Fruit fly (Drosophila melanogaster) whole organism, adult: ENCODE results near the gene Ir7b.

Source experiments
- CG11617 ChIP-seq: fragments of 200-800 bp; sonication (Bioruptor generic); optimal IDR thresholded peaks from 2 replicates; lab custom pipeline; 2017; ENCODE audit warnings: mild to moderate bottlenecking, missing biosample characterization, missing genetic modification reagents, missing genetic modification characterization
- CG12768 ChIP-seq: fragments of 200-800 bp; sonication (Bioruptor generic); optimal IDR thresholded peaks from 2 replicates; lab custom pipeline; 2017; ENCODE audit warnings: missing biosample characterization, missing genetic modification characterization, mild to moderate bottlenecking, moderate library complexity, missing genetic modification reagents
- CG14711 ChIP-seq: fragments of 200-800 bp; sonication (Bioruptor generic); optimal IDR thresholded peaks from 2 replicates; lab custom pipeline; 2018; ENCODE audit warnings: missing biosample characterization, mild to moderate bottlenecking, missing genetic modification characterization, moderate library complexity
- CG1620 ChIP-seq: fragments of 200-800 bp; sonication (Bioruptor generic); optimal IDR thresholded peaks from 2 replicates; lab custom pipeline; 2016; ENCODE audit warnings: missing biosample characterization, missing genetic modification characterization
- CG33017 ChIP-seq: fragments of 200-800 bp; sonication (Bioruptor generic); optimal IDR thresholded peaks from 2 replicates; lab custom pipeline; 2018; ENCODE audit warnings: missing biosample characterization, mild to moderate bottlenecking, missing genetic modification characterization, moderate library complexity
- CG5204 ChIP-seq: fragments of 200-800 bp; sonication (Bioruptor generic); optimal IDR thresholded peaks from 2 replicates; lab custom pipeline; 2016; ENCODE audit warnings: missing biosample characterization, missing genetic modification characterization
- CG7045 ChIP-seq: fragments of 200-800 bp; sonication (Bioruptor generic); optimal IDR thresholded peaks from 2 replicates; lab custom pipeline; 2017; ENCODE audit warnings: missing biosample characterization, mild to moderate bottlenecking, missing genetic modification characterization
- CG7101 ChIP-seq: fragments of 200-800 bp; sonication (Bioruptor generic); optimal IDR thresholded peaks from 2 replicates; lab custom pipeline; 2018; ENCODE audit warnings: missing biosample characterization, mild to moderate bottlenecking, missing genetic modification characterization, moderate library complexity
- Clk ChIP-seq: fragments of 200-800 bp; sonication (Bioruptor generic); optimal IDR thresholded peaks from 2 replicates; lab custom pipeline; 2017; ENCODE audit warnings: missing biosample characterization, missing genetic modification characterization
- Crg-1 ChIP-seq: fragments of 200-800 bp; sonication (Bioruptor generic); optimal IDR thresholded peaks from 2 replicates; lab custom pipeline; 2016; ENCODE audit warnings: missing biosample characterization, missing genetic modification characterization
- Hr96 ChIP-seq: fragments of 200-800 bp; sonication (Bioruptor generic); optimal IDR thresholded peaks from 2 replicates; lab custom pipeline; 2016; ENCODE audit warnings: missing biosample characterization, missing genetic modification characterization
- Mnt ChIP-seq: fragments of 200-800 bp; sonication (Bioruptor generic); optimal IDR thresholded peaks from 2 replicates; lab custom pipeline; 2016; ENCODE audit warnings: missing biosample characterization, mild to moderate bottlenecking, missing genetic modification characterization
- bab1 ChIP-seq: fragments of 200-800 bp; sonication (Bioruptor generic); optimal IDR thresholded peaks from 3 replicates; lab custom pipeline; 2019; ENCODE audit warnings: missing biosample characterization, mild to moderate bottlenecking, missing genetic modification characterization, moderate library complexity
- cic ChIP-seq: fragments of 200-800 bp; sonication (Bioruptor generic); optimal IDR thresholded peaks from 2 replicates; lab custom pipeline; 2017; ENCODE audit warnings: missing biosample characterization, mild to moderate bottlenecking, missing genetic modification characterization, moderate library complexity
- cnc ChIP-seq, 2 experiments: fragments of >200 bp; optimal IDR thresholded peaks; 2 replicates each; lab custom pipeline; 2017
- kay ChIP-seq: fragments of 200-800 bp; sonication (Bioruptor generic); peaks from one replicate; lab custom pipeline; 2016; ENCODE audit warnings: missing biosample characterization, missing genetic modification characterization, borderline replicate concordance
- ovo ChIP-seq: fragments of 200-800 bp; sonication (Bioruptor generic); optimal IDR thresholded peaks from 2 replicates; lab custom pipeline; 2016; ENCODE audit warnings: missing biosample characterization, missing genetic modification characterization
- pad ChIP-seq: fragments of 200-800 bp; sonication (Bioruptor generic); optimal IDR thresholded peaks from 3 replicates; lab custom pipeline; 2017; ENCODE audit warnings: missing biosample characterization, missing genetic modification characterization, mild to moderate bottlenecking, moderate library complexity, missing genetic modification reagents
- tj ChIP-seq: fragments of 200-800 bp; sonication (Bioruptor generic); optimal IDR thresholded peaks from 3 replicates; lab custom pipeline; 2017; ENCODE audit warnings: missing biosample characterization, mild to moderate bottlenecking, missing genetic modification characterization, moderate library complexity
- toe ChIP-seq: fragments of 200-800 bp; sonication (Bioruptor generic); optimal IDR thresholded peaks from 2 replicates; lab custom pipeline; 2016; ENCODE audit warnings: missing biosample characterization, missing genetic modification characterization

The Ir7b gene

DNA sequence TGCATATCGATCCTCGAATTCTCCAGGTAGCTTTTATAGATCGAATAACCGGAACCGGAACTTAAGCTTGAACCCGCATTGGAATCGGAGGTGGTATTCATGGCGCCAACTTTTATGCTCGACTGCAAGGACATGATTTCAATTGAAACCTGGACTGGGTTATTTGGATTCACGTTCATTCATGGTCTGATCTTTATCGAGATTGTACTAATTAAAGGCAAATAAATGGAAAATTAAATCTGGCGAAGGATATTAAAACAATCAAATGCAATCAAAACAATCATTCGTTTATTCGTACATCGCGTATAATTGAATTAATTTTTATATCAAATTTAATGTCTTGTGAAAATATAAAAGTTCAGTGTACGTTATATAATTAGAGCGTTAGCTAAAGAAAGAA, 17.2 kb upstream of the Ir7b start, which contains the start of gene Ir7f:
Gene Ir7f, minus strand, starts transcription at position 101 of the 400 bp plus-strand sequence.
- TF ChIP-seq CG5204 (GFP tag; lab: Kevin White, UChicago), result no peak
- no peak for TF ChIP-seq Hr96 (GFP tag; lab: Kevin White, UChicago)
- TF ChIP-seq CG1620 (GFP tag; lab: Kevin White, UChicago), result no peak
- no peak for TF ChIP-seq CG7101
- no peak for TF ChIP-seq cnc (optimal IDR thresholded peaks at IDR 0.05; lab: Kevin White, UChicago)
- TF ChIP-seq toe (GFP tag; lab: Kevin White, UChicago), result no peak
- TF ChIP-seq Mnt (GFP tag; lab: Kevin White, UChicago), result no peak
- TF ChIP-seq Crg-1 (GFP tag; lab: Kevin White, UChicago), result no peak
- TF ChIP-seq tj (GFP tag; lab: Kevin White, UChicago), result no peak
- TF ChIP-seq CG14711 (tag; lab: Kevin White, UChicago), result no peak
- no peak for TF ChIP-seq bab1 (GFP tag; lab: Kevin White, UChicago)
- TF ChIP-seq CG7045 (GFP tag; lab: Kevin White, UChicago), result no peak
- no peak for TF ChIP-seq CG33017
- no peak for TF ChIP-seq ovo
- TF ChIP-seq kay (GFP tag; lab: Kevin White, UChicago), result no peak
- TF ChIP-seq pad (GFP tag; lab: Kevin White, UChicago), result no peak
- TF ChIP-seq CG12768 (GFP tag; lab: Kevin White, UChicago), result no peak
- TF ChIP-seq cic (GFP tag; lab: Kevin White, UChicago), result no peak
- TF ChIP-seq Clk (GFP tag; lab: Kevin White, UChicago), result no peak

DNA sequence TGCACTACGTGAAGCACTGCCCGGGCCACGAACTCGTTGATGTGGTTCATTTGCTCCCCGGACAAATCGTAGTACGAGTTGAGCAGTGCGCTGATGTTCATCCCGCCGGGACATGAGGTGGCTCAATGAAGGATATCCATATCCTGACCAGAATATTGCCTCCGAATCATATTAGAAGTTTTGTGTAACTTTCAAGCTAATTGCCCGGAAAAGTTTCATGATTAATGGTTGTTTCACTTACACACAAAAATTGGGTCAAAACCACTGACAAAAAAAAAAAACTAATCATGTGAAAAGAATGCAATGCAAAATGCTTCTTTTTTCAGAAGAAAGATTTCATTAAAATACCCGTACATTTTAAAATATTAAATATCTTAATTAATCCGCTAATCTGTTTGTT, 14.8 kb upstream of the Ir7b start, which contains the start of gene Ir7e:
Gene Ir7e, minus strand, starts transcription at position 101 of the 400 bp plus-strand sequence.
- TF ChIP-seq kay (GFP tag; lab: Kevin White, UChicago) (no peak), CG7045 (GFP tag; lab: Kevin White, UChicago) (no peak), CG33017 (no peak), Hr96 (GFP tag; lab: Kevin White, UChicago) (no peak), CG11617 (GFP tag; lab: Kevin White, UChicago) (no peak), Crg-1 (GFP tag; lab: Kevin White, UChicago) (no peak), tj (GFP tag; lab: Kevin White, UChicago) (no peak), bab1 (GFP tag; lab: Kevin White, UChicago) (no peak), CG14711 (tag; lab: Kevin White, UChicago) (no peak), cic (GFP tag; lab: Kevin White, UChicago) (no peak)

DNA sequence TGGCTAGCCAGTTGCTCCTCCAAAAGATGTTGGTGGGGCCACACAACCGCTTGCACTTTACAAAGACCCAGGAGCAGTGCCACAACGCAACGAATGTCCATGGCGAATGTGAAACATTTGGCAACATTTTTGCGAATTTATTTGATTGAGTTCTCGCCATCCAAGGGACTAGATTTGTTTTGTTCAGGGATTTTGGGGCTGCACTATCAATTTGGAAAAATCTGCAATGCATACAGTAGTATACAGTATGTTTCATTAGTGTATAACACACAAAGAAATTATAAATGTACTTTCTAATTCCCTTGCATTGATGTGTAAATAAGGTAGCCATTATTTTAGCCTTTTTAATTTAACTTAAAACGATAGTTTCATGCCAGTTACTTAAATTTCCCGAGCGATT, 12.0 kb upstream of the Ir7b start, which contains the start of gene Ir7d:
Gene Ir7d, minus strand, starts transcription at position 101 of the 400 bp plus-strand sequence.
- TF ChIP-seq CG12768 (GFP tag; lab: Kevin White, UChicago) (no peak), pad (GFP tag; lab: Kevin White, UChicago) (no peak), CG33017 (no peak), CG5204 (GFP tag; lab: Kevin White, UChicago) (no peak), CG11617 (GFP tag; lab: Kevin White, UChicago) (no peak), cnc (optimal IDR thresholded peaks at IDR 0.05; lab: Kevin White, UChicago) (no peak)

DNA sequence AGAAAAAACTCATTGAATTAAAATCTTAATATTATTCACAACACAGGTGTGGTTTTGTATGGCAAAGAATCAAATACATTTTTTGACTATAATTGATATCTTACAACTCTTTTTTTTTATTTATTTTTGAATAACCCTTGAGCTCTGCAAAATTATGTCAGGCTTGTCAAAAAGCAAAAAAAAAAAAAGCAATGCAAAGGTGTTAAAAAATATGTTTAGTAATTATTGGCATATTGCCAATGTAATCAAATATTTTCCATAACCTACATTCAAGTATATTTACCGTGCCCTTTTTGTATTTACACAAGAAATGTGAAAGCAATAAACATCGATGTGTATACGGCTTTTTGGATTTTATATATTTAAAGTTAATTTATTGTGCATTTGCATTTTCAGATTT, 7.3 kb upstream of the Ir7b start, which contains the start of gene Ir7c:
Gene Ir7c, plus strand, starts transcription at position 301 of the 400 bp plus-strand sequence.
- TF ChIP-seq CG1620 (GFP tag; lab: Kevin White, UChicago) (no peak), CG11617 (GFP tag; lab: Kevin White, UChicago) (no peak), bab1 (GFP tag; lab: Kevin White, UChicago) (no peak), CG14711 (tag; lab: Kevin White, UChicago) (no peak), CG12768 (GFP tag; lab: Kevin White, UChicago) (no peak), toe (GFP tag; lab: Kevin White, UChicago) (no peak), CG7101 (no peak), Hr96 (GFP tag; lab: Kevin White, UChicago) (no peak), CG7045 (GFP tag; lab: Kevin White, UChicago) (no peak), CG33017 (no peak), pad (GFP tag; lab: Kevin White, UChicago) (no peak), cnc (optimal IDR thresholded peaks at IDR 0.05; lab: Kevin White, UChicago) (no peak), CG5204 (GFP tag; lab: Kevin White, UChicago) (no peak)

DNA sequence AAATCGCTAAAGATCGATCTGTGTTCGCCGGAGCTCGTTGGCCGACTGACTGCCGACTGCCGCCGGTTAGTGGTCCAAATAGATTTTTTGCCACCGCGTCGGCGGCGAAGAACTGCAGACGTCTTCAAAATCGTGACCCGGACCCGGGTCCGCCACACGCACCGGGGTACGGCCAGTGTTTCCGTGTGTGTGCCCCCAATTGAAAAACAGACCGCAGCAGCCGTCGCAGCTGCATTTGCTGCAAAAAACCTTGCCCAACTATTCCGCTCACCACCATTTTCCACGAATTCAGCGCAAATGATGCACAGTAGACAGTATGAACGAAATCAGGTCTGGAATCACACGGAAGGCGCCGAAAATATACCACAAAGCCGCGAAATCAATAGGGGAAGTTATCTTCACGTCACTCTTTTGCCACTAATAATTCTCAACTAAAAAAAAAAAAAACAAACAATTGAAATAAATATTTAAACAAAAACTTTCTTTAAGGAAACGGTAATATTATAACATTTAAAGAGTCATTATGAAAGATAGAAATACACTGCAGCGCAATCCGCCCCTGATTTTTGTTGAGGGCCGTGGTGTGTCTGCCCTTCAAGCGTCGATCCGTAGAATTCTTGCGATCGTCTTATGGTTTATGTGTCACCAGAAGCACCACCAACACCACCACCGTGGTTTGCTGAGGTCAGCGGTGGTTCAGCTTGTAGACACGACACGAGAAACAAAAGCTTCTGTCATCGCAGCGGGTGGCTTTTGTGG, 6.6 kb upstream of the Ir7b start, which contains the start of gene dec:
Gene dec, minus strand, starts transcription at position 51 of the 759 bp plus-strand sequence.
- TF ChIP-seq Mnt (GFP tag; lab: Kevin White, UChicago) (no peak), ovo (no peak), CG11617 (GFP tag; lab: Kevin White, UChicago) (no peak), CG14711 (tag; lab: Kevin White, UChicago) (peak; percentile 26), toe (GFP tag; lab: Kevin White, UChicago) (no peak), tj (GFP tag; lab: Kevin White, UChicago) (peak; percentile 95), Crg-1 (GFP tag; lab: Kevin White, UChicago) (no peak), CG5204 (GFP tag; lab: Kevin White, UChicago) (no peak), bab1 (GFP tag; lab: Kevin White, UChicago) (peak; percentile 88), CG7045 (GFP tag; lab: Kevin White, UChicago) (no peak), cnc (optimal IDR thresholded peaks at IDR 0.05; lab: Kevin White, UChicago) (no peak), CG12768 (GFP tag; lab: Kevin White, UChicago) (no peak), pad (GFP tag; lab: Kevin White, UChicago) (peak; percentile 17), CG1620 (GFP tag; lab: Kevin White, UChicago) (no peak), cic (GFP tag; lab: Kevin White, UChicago) (no peak), CG33017 (no peak), CG7101 (no peak), Hr96 (GFP tag; lab: Kevin White, UChicago) (no peak)
